ENCODE assay signal across 2 fruit fly cellular contexts in genomic region chr3L:7359827-7360323, dm6.
TF ChIP-seq lines count a peak whose summit lies in the region.

Gene pst (minus strand): TSS chr3L:7360263.

TF ChIP-seq in whole organism, embryonic, 481 proteins besides CTCF, POLR2A, EP300 and RAD21 (continued from another document and continues in another):
- TF ChIP-seq sd (tag; optimal IDR thresholded peaks at IDR 0.05; lab: Kevin White, UChicago) (peak; percentile 44), Doc2 (GFP tag; IDR thresholded peaks at IDR 0.05; lab: Robert Waterston, UW) (no peak), pho (GFP tag; optimal IDR thresholded peaks at IDR 0.05; lab: Kevin White, UChicago) (peak; percentile 30), tx (GFP tag; optimal IDR thresholded peaks at IDR 0.05; lab: Kevin White, UChicago) (no peak), Ptx1 (GFP tag; IDR thresholded peaks at IDR 0.05; lab: Robert Waterston, UW) (no peak), CG17385 (GFP tag; optimal IDR thresholded peaks at IDR 0.05; lab: Kevin White, UChicago) (peak; percentile 50), CG12219 (GFP tag; optimal IDR thresholded peaks at IDR 0.05; lab: Kevin White, UChicago) (peak; percentile 7), da (GFP tag; optimal IDR thresholded peaks at IDR 0.05; lab: Kevin White, UChicago) (no peak), CG6175 (GFP tag; IDR thresholded peaks at IDR 0.05; lab: Robert Waterston, UW) (no peak), CG6272 (GFP tag; IDR thresholded peaks at IDR 0.05; lab: Robert Waterston, UW) (no peak), sr (GFP tag; IDR thresholded peaks at IDR 0.05; lab: Robert Waterston, UW) (no peak), CG32772 (GFP tag; IDR thresholded peaks at IDR 0.05; lab: Robert Waterston, UW) (no peak), CG6683 (GFP tag; optimal IDR thresholded peaks at IDR 0.05; lab: Kevin White, UChicago) (no peak), NfI (GFP tag; optimal IDR thresholded peaks at IDR 0.05; lab: Kevin White, UChicago) (no peak), schlank (tag; optimal IDR thresholded peaks at IDR 0.05; lab: Kevin White, UChicago) (no peak), CG3407 (GFP tag; optimal IDR thresholded peaks at IDR 0.05; lab: Kevin White, UChicago) (no peak), HHEX (GFP tag; optimal IDR thresholded peaks at IDR 0.05; lab: Kevin White, UChicago) (no peak), Jarid2 (GFP tag; optimal IDR thresholded peaks at IDR 0.05; lab: Kevin White, UChicago) (peak; percentile 51), ato (GFP tag; IDR thresholded peaks at IDR 0.05; lab: Robert Waterston, UW; ENCODE audit: partially characterized antibody) (no peak; the same call in 1 of the 2 replicates), CG34376 (GFP tag; optimal IDR thresholded peaks at IDR 0.05; lab: Kevin White, UChicago) (peak; percentile 66), Atf3 (GFP tag; optimal IDR thresholded peaks at IDR 0.05; lab: Kevin White, UChicago) (peak; percentile 22), Lim3 (GFP tag; IDR thresholded peaks at IDR 0.05; lab: Robert Waterston, UW) (no peak), CG3847 (GFP tag; IDR thresholded peaks at IDR 0.05; lab: Robert Waterston, UW) (no peak), CG5180 (GFP tag; optimal IDR thresholded peaks at IDR 0.05; lab: Kevin White, UChicago) (no peak), gce (GFP tag; IDR thresholded peaks at IDR 0.05; lab: Robert Waterston, UW) (no peak; the same call in 2 of the 3 replicates), klu (GFP tag; IDR thresholded peaks at IDR 0.05; lab: Robert Waterston, UW) (no peak), cwo (GFP tag; optimal IDR thresholded peaks at IDR 0.05; lab: Kevin White, UChicago) (peak; percentile 44), CG43689 (GFP tag; IDR thresholded peaks at IDR 0.05; lab: Robert Waterston, UW) (no peak), CG1602 (GFP tag; optimal IDR thresholded peaks at IDR 0.05; lab: Kevin White, UChicago) (no peak), ERR (GFP tag; optimal IDR thresholded peaks at IDR 0.05; lab: Kevin White, UChicago) (no peak), tin (GFP tag; optimal IDR thresholded peaks at IDR 0.05; lab: Kevin White, UChicago) (no peak), zfh1 (GFP tag; IDR thresholded peaks at IDR 0.05; lab: Robert Waterston, UW) (no peak), cato (GFP tag; optimal IDR thresholded peaks at IDR 0.05; lab: Kevin White, UChicago; ENCODE audit: borderline replicate concordance) (no peak), CG11456 (GFP tag; IDR thresholded peaks at IDR 0.05; lab: Robert Waterston, UW) (peak; percentile 60; the same call in 1 of the 3 replicates), Sox100B (GFP tag; optimal IDR thresholded peaks at IDR 0.05; lab: Kevin White, UChicago) (no peak), CG6654 (GFP tag; optimal IDR thresholded peaks at IDR 0.05; lab: Kevin White, UChicago) (no peak), HLH4C (GFP tag; IDR thresholded peaks at IDR 0.05; lab: Robert Waterston, UW; ENCODE audit: partially characterized antibody) (no peak), CG18262 (tag; optimal IDR thresholded peaks at IDR 0.05; lab: Kevin White, UChicago) (no peak), Asciz (GFP tag; optimal IDR thresholded peaks at IDR 0.05; lab: Kevin White, UChicago) (peak; percentile 21), kni (GFP tag; optimal IDR thresholded peaks at IDR 0.05; lab: Kevin White, UChicago) (peak; percentile 23), prd (optimal IDR thresholded peaks at IDR 0.05; lab: Kevin White, UChicago) (no peak), prd (GFP tag; IDR thresholded peaks at IDR 0.05; lab: Robert Waterston, UW) (no peak), CG7839 (tag; optimal IDR thresholded peaks at IDR 0.05; lab: Kevin White, UChicago) (no peak), crol (GFP tag; IDR thresholded peaks at IDR 0.05; lab: Robert Waterston, UW) (no peak), shn (GFP tag; optimal IDR thresholded peaks at IDR 0.05; lab: Kevin White, UChicago) (no peak), Xbp1 (GFP tag; optimal IDR thresholded peaks at IDR 0.05; lab: Kevin White, UChicago) (no peak), jumu (GFP tag; optimal IDR thresholded peaks at IDR 0.05; lab: Kevin White, UChicago) (no peak), CG9817 (tag; optimal IDR thresholded peaks at IDR 0.05; lab: Kevin White, UChicago) (no peak), sima (GFP tag; optimal IDR thresholded peaks at IDR 0.05; lab: Kevin White, UChicago) (no peak), Rfx (GFP tag; IDR thresholded peaks at IDR 0.05; lab: Robert Waterston, UW) (peak; percentile 27; the same call in 1 of the 2 replicates), br (optimal IDR thresholded peaks at IDR 0.05; lab: Kevin White, UChicago) (no peak), CG8281 (tag; optimal IDR thresholded peaks at IDR 0.05; lab: Kevin White, UChicago) (no peak), CG9609 (GFP tag; optimal IDR thresholded peaks at IDR 0.05; lab: Kevin White, UChicago) (no peak), kah (GFP tag; optimal IDR thresholded peaks at IDR 0.05; lab: Kevin White, UChicago) (no peak), Dip3 (GFP tag; optimal IDR thresholded peaks at IDR 0.05; lab: Kevin White, UChicago) (no peak), Bdp1 (GFP tag; optimal IDR thresholded peaks at IDR 0.05; lab: Kevin White, UChicago) (no peak), CG1233 (GFP tag; optimal IDR thresholded peaks at IDR 0.05; lab: Kevin White, UChicago) (no peak), ind (GFP tag; optimal IDR thresholded peaks at IDR 0.05; lab: Kevin White, UChicago) (no peak), CG6689 (GFP tag; IDR thresholded peaks at IDR 0.05; lab: Robert Waterston, UW) (no peak), Fer1 (GFP tag; optimal IDR thresholded peaks at IDR 0.05; lab: Kevin White, UChicago) (peak; percentile 24), CG6765 (GFP tag; optimal IDR thresholded peaks at IDR 0.05; lab: Kevin White, UChicago) (peak; percentile 23), CG34422 (GFP tag; IDR thresholded peaks at IDR 0.05; lab: Robert Waterston, UW) (no peak), CG2199 (GFP tag; IDR thresholded peaks at IDR 0.05; lab: Robert Waterston, UW) (no peak), sim (GFP tag; IDR thresholded peaks at IDR 0.05; lab: Robert Waterston, UW) (no peak), Tbp (GFP tag; optimal IDR thresholded peaks at IDR 0.05; lab: Kevin White, UChicago) (no peak), run (tag; optimal IDR thresholded peaks at IDR 0.05; lab: Kevin White, UChicago) (no peak), Hmr (GFP tag; optimal IDR thresholded peaks at IDR 0.05; lab: Kevin White, UChicago) (peak; percentile 60), insv (GFP tag; optimal IDR thresholded peaks at IDR 0.05; lab: Kevin White, UChicago) (no peak), CG30020 (tag; optimal IDR thresholded peaks at IDR 0.05; lab: Kevin White, UChicago) (no peak), CG10431 (GFP tag; optimal IDR thresholded peaks at IDR 0.05; lab: Kevin White, UChicago) (no peak)

TF ChIP-seq in whole organism, prepupa, 60 proteins besides CTCF, POLR2A, EP300 and RAD21 (continued from another document):
- TF ChIP-seq CG6808 (GFP tag; optimal IDR thresholded peaks at IDR 0.05; lab: Kevin White, UChicago) (no peak), CG34406 (GFP tag; optimal IDR thresholded peaks at IDR 0.05; lab: Kevin White, UChicago) (no peak), vri (GFP tag; optimal IDR thresholded peaks at IDR 0.05; lab: Kevin White, UChicago) (peak; percentile 46)
